Worm (Caenorhabditis elegans) whole organism, midembryonic: ENCODE measurements around the gene clec-38.

Experiments
- T22C8.4 ChIP-seq: fragments of 200-800 bp; sonication (Bioruptor generic); IDR thresholded peaks from 2 replicates; pipeline ENCODE4 v1.3.6; 2022; ENCODE audit warnings: missing genetic modification characterization, missing compliant biosample characterization
- cog-1 ChIP-seq: sonication (generic microtip); optimal IDR thresholded peaks from 2 replicates; lab custom pipeline; 2016; ENCODE audit warnings: missing genetic modification characterization, missing compliant biosample characterization
- med-1 ChIP-seq: sonication (generic microtip); optimal IDR thresholded peaks from 2 replicates; lab custom pipeline; 2017; ENCODE audit warnings: missing genetic modification characterization, mild to moderate bottlenecking, missing compliant biosample characterization, antibody characterized with exemption, missing genetic modification reagents; ENCODE audit not compliant: insufficient read depth

DNA sequence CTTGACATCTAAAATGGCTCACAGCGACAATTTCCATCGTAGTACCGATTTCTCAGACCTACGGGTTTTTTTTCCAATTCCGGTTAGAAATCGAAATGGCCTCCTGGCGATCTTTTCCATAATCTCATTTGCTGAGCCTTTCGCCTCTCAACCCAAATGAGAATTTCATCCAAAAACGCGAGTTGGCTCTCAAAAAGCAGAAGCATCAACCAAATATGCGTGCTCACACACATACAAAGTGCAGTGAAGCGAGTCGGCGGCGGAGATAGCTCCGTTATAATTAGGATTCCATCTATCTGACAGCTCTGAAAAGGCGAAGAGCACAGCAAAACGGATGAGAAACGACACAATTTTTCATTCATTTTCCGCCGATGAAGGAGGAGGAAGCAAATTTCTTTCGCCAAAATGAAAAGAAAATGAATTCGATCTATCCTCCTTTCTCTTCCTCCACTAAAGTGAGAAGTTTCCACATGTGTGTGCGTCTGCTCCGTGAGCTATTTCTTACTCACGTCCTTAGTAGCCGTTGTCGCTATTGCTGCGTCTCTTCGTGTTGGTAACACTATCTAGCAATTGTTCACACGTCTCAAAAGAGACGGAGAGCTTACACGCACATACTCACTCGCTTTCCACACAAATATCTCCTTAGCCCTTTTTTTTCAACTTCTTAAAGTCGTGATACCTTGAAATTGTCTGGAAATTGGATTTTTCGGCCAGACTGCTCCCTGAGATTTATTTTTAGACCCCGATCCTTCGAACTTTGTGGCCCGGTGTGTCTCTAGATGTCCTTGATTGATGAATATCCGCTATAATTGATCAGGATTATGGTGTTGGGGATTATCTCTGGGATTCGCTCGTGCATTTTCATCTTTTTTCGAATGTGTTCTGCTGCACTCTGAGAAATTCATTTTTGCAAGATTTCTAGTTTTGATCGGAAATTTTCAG, 16.9 kb upstream of the clec-38 start:
- TF ChIP-seq cog-1 (no peak), T22C8.4 (no peak), med-1 (GFP tag; lab: Kevin White, UChicago) (no peak)
